Worm (Caenorhabditis elegans) whole organism, mixed stage, embryonic: ENCODE measurements around the gene T11B7.2.

ENCODE experiments used
- M03D4.4 ChIP-seq: sonication (generic microtip); optimal IDR thresholded peaks from 2 replicates; lab custom pipeline; 2017; ENCODE audit warnings: mild to moderate bottlenecking, missing genetic modification characterization, missing compliant biosample characterization
- bed-3 ChIP-seq: fragments of 200-800 bp; sonication (Bioruptor generic); optimal IDR thresholded peaks from 3 replicates; lab custom pipeline; 2018; ENCODE audit warnings: mild to moderate bottlenecking, missing genetic modification characterization, moderate library complexity, missing compliant biosample characterization
- blmp-1 ChIP-seq: fragments of 150-350 bp; optimal IDR thresholded peaks from 2 replicates; lab custom pipeline; 2014; ENCODE audit warnings: missing biosample characterization, missing genetic modification characterization
- ceh-39 ChIP-seq: fragments of 150-350 bp; optimal IDR thresholded peaks from 2 replicates; lab custom pipeline; 2014; ENCODE audit warnings: missing biosample characterization, missing genetic modification characterization
- ceh-43 ChIP-seq: fragments of 200-800 bp; sonication (Bioruptor generic); optimal IDR thresholded peaks from 2 replicates; lab custom pipeline; 2018; ENCODE audit warnings: mild to moderate bottlenecking, missing genetic modification characterization, moderate library complexity, missing compliant biosample characterization
- ceh-83 ChIP-seq: fragments of 200-800 bp; sonication (Bioruptor generic); optimal IDR thresholded peaks from 2 replicates; lab custom pipeline; 2018; ENCODE audit warnings: mild to moderate bottlenecking, missing genetic modification characterization, missing compliant biosample characterization
- ces-1 ChIP-seq: fragments of 150-350 bp; optimal IDR thresholded peaks from 2 replicates; lab custom pipeline; 2014; ENCODE audit warnings: missing biosample characterization, missing genetic modification reagents, missing genetic modification characterization
- cnd-1 ChIP-seq: fragments of 200-800 bp; sonication (Bioruptor generic); optimal IDR thresholded peaks from 2 replicates; lab custom pipeline; 2018; ENCODE audit warnings: mild to moderate bottlenecking, missing genetic modification characterization, missing compliant biosample characterization
- drap-1 ChIP-seq: fragments of 200-800 bp; sonication (Bioruptor generic); optimal IDR thresholded peaks from 3 replicates; lab custom pipeline; 2018; ENCODE audit warnings: mild to moderate bottlenecking, missing genetic modification characterization, missing compliant biosample characterization
- elt-1 ChIP-seq: sonication (generic microtip); optimal IDR thresholded peaks from 2 replicates; lab custom pipeline; 2017; ENCODE audit warnings: missing genetic modification characterization, mild to moderate bottlenecking, missing compliant biosample characterization, antibody characterized with exemption, moderate library complexity, borderline replicate concordance; ENCODE audit not compliant: insufficient read depth
- ham-2 ChIP-seq: fragments of 200-800 bp; sonication (Bioruptor generic); optimal IDR thresholded peaks from 2 replicates; lab custom pipeline; 2018; ENCODE audit warnings: mild to moderate bottlenecking, missing genetic modification characterization, missing compliant biosample characterization
- hlh-1 ChIP-seq: fragments of 150-350 bp; optimal IDR thresholded peaks from 2 replicates; lab custom pipeline; 2014; ENCODE audit warnings: missing biosample characterization, missing genetic modification reagents, missing genetic modification characterization
- lin-13 ChIP-seq: fragments of 150-350 bp; optimal IDR thresholded peaks from 2 replicates; lab custom pipeline; 2014; ENCODE audit warnings: missing biosample characterization, missing genetic modification characterization
- lin-32 ChIP-seq: fragments of 200-800 bp; sonication (Bioruptor generic); optimal IDR thresholded peaks from 2 replicates; lab custom pipeline; 2018; ENCODE audit warnings: mild to moderate bottlenecking, missing genetic modification characterization, missing compliant biosample characterization
- lsy-2 ChIP-seq: fragments of 150-350 bp; optimal IDR thresholded peaks from 2 replicates; lab custom pipeline; 2014; ENCODE audit warnings: missing biosample characterization, missing genetic modification characterization
- mab-5 ChIP-seq: fragments of 150-350 bp; optimal IDR thresholded peaks from 2 replicates; lab custom pipeline; 2014; ENCODE audit warnings: missing biosample characterization, missing genetic modification characterization
- mep-1 ChIP-seq: fragments of 150-350 bp; optimal IDR thresholded peaks from 2 replicates; lab custom pipeline; 2017; ENCODE audit warnings: missing biosample characterization, missing genetic modification reagents, missing genetic modification characterization, inconsistent platforms
- mls-2 ChIP-seq: sonication (generic microtip); optimal IDR thresholded peaks from 2 replicates; lab custom pipeline; 2016; ENCODE audit warnings: mild to moderate bottlenecking, missing genetic modification characterization, moderate library complexity, missing compliant biosample characterization
- nhr-2 ChIP-seq: fragments of 150-350 bp; optimal IDR thresholded peaks from 2 replicates; lab custom pipeline; 2014; ENCODE audit warnings: missing biosample characterization, missing genetic modification characterization
- nhr-237 ChIP-seq: fragments of 150-350 bp; optimal IDR thresholded peaks from 2 replicates; lab custom pipeline; 2014; ENCODE audit warnings: missing biosample characterization, missing genetic modification characterization
- nhr-28 ChIP-seq: fragments of 150-350 bp; optimal IDR thresholded peaks from 2 replicates; lab custom pipeline; 2014; ENCODE audit warnings: missing biosample characterization, missing genetic modification characterization
- nhr-76 ChIP-seq: sonication (generic microtip); optimal IDR thresholded peaks from 2 replicates; lab custom pipeline; 2017; ENCODE audit warnings: missing biosample characterization, missing genetic modification characterization
- pha-4 ChIP-seq: fragments of 150-350 bp; optimal IDR thresholded peaks from 2 replicates; lab custom pipeline; 2018; ENCODE audit warnings: missing biosample characterization, missing genetic modification reagents, missing genetic modification characterization
- sem-2 ChIP-seq: fragments of 200-800 bp; sonication (Bioruptor generic); optimal IDR thresholded peaks from 2 replicates; lab custom pipeline; 2018; ENCODE audit warnings: mild to moderate bottlenecking, missing genetic modification characterization, missing compliant biosample characterization
- snpc-4 ChIP-seq: fragments of 150-350 bp; optimal IDR thresholded peaks from 2 replicates; lab custom pipeline; 2014; ENCODE audit warnings: missing biosample characterization, missing genetic modification characterization
- sptf-1 ChIP-seq: sonication (generic microtip); optimal IDR thresholded peaks from 2 replicates; lab custom pipeline; 2017; ENCODE audit warnings: mild to moderate bottlenecking, missing genetic modification characterization, moderate library complexity, missing compliant biosample characterization
- tbx-8 ChIP-seq: fragments of 200-800 bp; sonication (Bioruptor generic); optimal IDR thresholded peaks from 2 replicates; lab custom pipeline; 2018; ENCODE audit warnings: mild to moderate bottlenecking, missing genetic modification characterization, moderate library complexity, missing compliant biosample characterization
- unc-120 ChIP-seq: sonication (generic microtip); optimal IDR thresholded peaks from 2 replicates; lab custom pipeline; 2017; ENCODE audit warnings: missing genetic modification characterization, missing compliant biosample characterization; ENCODE audit not compliant: poor library complexity, severe bottlenecking
- unc-39 ChIP-seq: fragments of 150-350 bp; optimal IDR thresholded peaks from 2 replicates; lab custom pipeline; 2014; ENCODE audit warnings: missing biosample characterization, missing genetic modification characterization
- unc-62 ChIP-seq: fragments of 150-350 bp; optimal IDR thresholded peaks from 2 replicates; lab custom pipeline; 2014; ENCODE audit warnings: missing biosample characterization, missing genetic modification reagents, missing genetic modification characterization

Gene T11B7.2

ce11 chrIV:8815162-8815561 is 29.2 kb downstream of the T11B7.2 start:
- no peak for TF ChIP-seq hlh-1 (tag; lab: Kevin White, UChicago)
- TF ChIP-seq blmp-1 (tag; lab: Kevin White, UChicago): no peak
- TF ChIP-seq lin-32 (GFP tag; lab: Kevin White, UChicago): no peak
- no peak for TF ChIP-seq tbx-8 (GFP tag; lab: Kevin White, UChicago)
- no peak for TF ChIP-seq ceh-39 (tag; lab: Kevin White, UChicago)
- no peak for TF ChIP-seq ces-1
- no peak for TF ChIP-seq nhr-28 (tag; lab: Kevin White, UChicago)
- no peak for TF ChIP-seq sem-2

ce11 chrIV:8813614-8814013 is 30.7 kb downstream of the T11B7.2 start, which contains the start of gene exc-5:
exc-5 (minus strand) TSS chrIV:8813670.
- TF ChIP-seq unc-120 (tag; lab: Kevin White, UChicago) (peak; percentile 59), hlh-1 (tag; lab: Kevin White, UChicago) (peak; percentile 87), unc-62 (GFP tag; lab: Kevin White, UChicago) (peak; percentile 11), lin-13 (no peak), nhr-2 (no peak), ceh-83 (GFP tag; lab: Kevin White, UChicago) (no peak), ceh-39 (tag; lab: Kevin White, UChicago) (no peak), lsy-2 (tag; lab: Kevin White, UChicago) (no peak)

ce11 chrIV:8807327-8807726 is 37.0 kb downstream of the T11B7.2 start:
- no peak for TF ChIP-seq ceh-39 (tag; lab: Kevin White, UChicago)
- TF ChIP-seq hlh-1 (tag; lab: Kevin White, UChicago): no peak
- TF ChIP-seq nhr-28 (tag; lab: Kevin White, UChicago): no peak

ce11 chrIV:8798255-8798654 is 46.1 kb downstream of the T11B7.2 start, which contains the start of gene clec-182:
clec-182 (minus strand) TSS chrIV:8798355.
- TF ChIP-seq blmp-1 (tag; lab: Kevin White, UChicago) (no peak), ceh-83 (GFP tag; lab: Kevin White, UChicago) (no peak), lsy-2 (tag; lab: Kevin White, UChicago) (no peak), nhr-76 (no peak)

ce11 chrIV:8796246-8796645 is 48.1 kb downstream of the T11B7.2 start:
- no peak for TF ChIP-seq mab-5 (tag; lab: Kevin White, UChicago)
- TF ChIP-seq ces-1: peak; percentile 50
- TF ChIP-seq sem-2: no peak
- TF ChIP-seq, all 35 proteins: peak for 1

DNA sequence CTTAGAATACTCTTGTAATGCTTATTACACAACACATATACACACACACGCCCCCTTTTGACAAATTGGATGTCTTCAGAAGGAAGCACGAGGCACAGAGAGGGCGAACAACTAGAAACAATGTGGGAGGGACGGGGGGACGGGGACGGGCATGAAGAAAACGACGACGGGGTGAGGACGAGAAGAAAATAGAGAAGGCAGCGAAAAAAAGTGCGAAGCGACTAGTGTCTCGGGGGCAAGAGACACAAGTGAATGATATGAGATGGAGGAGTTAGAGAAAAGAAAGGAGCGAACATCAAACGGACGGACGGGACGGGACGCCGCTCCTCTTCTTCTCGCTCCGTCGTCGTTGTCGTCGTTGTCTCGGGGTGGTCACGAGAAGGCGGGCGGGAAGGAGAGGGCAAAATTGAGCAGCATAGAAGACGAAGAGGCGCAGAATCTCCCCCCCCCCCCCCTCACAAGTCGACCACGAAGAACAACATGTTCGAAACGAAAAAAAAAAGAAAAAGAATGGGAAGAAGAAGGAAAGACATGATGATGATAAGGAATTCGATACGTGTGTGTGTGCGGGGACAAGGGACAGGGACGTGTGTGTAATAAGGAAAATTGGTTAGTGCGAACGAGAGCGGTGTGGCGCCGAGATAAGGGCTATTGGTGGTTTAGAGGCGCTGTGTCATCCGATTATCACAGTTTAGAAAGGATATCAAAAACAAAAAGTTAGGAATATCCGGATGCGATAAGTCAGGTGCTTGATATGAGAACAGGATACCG is 49.3 kb downstream of the T11B7.2 start:
- no peak for TF ChIP-seq bed-3
- no peak for TF ChIP-seq mls-2 (tag; lab: Kevin White, UChicago)
- no peak for TF ChIP-seq hlh-1 (tag; lab: Kevin White, UChicago)
- TF ChIP-seq lin-32 (GFP tag; lab: Kevin White, UChicago): no peak
- TF ChIP-seq nhr-76: no peak
- no peak for TF ChIP-seq unc-39 (tag; lab: Kevin White, UChicago)
- no peak for TF ChIP-seq ham-2
- TF ChIP-seq unc-62 (GFP tag; lab: Kevin White, UChicago): no peak
- TF ChIP-seq ces-1: no peak
- TF ChIP-seq cnd-1 (tag; lab: Kevin White, UChicago): no peak
- no peak for TF ChIP-seq nhr-2
- TF ChIP-seq ceh-39 (tag; lab: Kevin White, UChicago): no peak
- no peak for TF ChIP-seq drap-1 (GFP tag; lab: Kevin White, UChicago)
- no peak for TF ChIP-seq nhr-237 (tag; lab: Kevin White, UChicago)
- TF ChIP-seq elt-1: no peak
- no peak for TF ChIP-seq sem-2
- no peak for TF ChIP-seq M03D4.4 (tag; lab: Kevin White, UChicago)
- peak; percentile 35 for TF ChIP-seq sptf-1
- no peak for TF ChIP-seq blmp-1 (tag; lab: Kevin White, UChicago)
- TF ChIP-seq mep-1: no peak
- no peak for TF ChIP-seq snpc-4 (tag; lab: Kevin White, UChicago)
- no peak for TF ChIP-seq pha-4
- TF ChIP-seq ceh-83 (GFP tag; lab: Kevin White, UChicago): peak; percentile 52
- TF ChIP-seq mab-5 (tag; lab: Kevin White, UChicago): no peak
- peak; percentile 18 for TF ChIP-seq unc-120 (tag; lab: Kevin White, UChicago)
- no peak for TF ChIP-seq ceh-43
